Fruit fly (Drosophila melanogaster): Measurements from ENCODE around the gene CG10428.

The CG10428 gene

DNA sequence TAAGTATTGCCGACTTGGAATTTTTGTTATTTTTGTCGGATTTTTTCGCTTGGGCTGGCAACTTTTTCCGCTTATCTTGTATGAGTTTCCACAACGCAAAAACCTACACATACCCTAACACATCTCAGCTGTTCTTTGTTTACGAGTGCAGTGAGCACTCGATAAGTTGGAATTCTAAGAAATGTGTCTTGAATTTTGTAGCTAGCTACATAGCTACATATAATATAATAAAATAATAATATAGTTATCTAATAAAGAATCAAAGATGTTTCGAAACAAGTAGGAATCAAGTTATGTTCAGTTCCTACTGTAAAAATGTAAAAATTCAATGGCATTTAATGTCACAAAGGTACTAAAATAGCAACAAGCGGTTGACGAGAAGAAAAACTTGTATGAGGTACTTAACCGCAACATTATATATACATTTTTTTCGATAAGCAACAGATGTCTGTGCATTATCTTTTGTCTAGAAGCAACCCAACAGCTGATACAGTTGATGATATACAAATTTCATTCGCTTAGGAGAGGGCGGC lies 8.5 kb downstream of the CG10428 start, which contains the start of gene Bhmt (continued):
- TF ChIP-seq sob (GFP tag; IDR thresholded peaks at IDR 0.05) (peak; percentile 70), ranshi (GFP tag; IDR thresholded peaks at IDR 0.05) (peak; percentile 73), CG13775 (GFP tag; optimal IDR thresholded peaks at IDR 0.05) (peak; percentile 51), E2f2 (GFP tag; IDR thresholded peaks at IDR 0.05) (peak; percentile 34; the same call in 1 of the 2 replicates), Xrp1 (GFP tag; IDR thresholded peaks at IDR 0.05) (peak; percentile 70), CG1233 (GFP tag; optimal IDR thresholded peaks at IDR 0.05) (peak; percentile 58), NFAT (GFP tag; IDR thresholded peaks at IDR 0.05) (peak; percentile 84; the same call in 1 of the 2 replicates), Dfd (GFP tag; optimal IDR thresholded peaks at IDR 0.05) (no peak), CrebB (tag; optimal IDR thresholded peaks at IDR 0.05) (peak; percentile 38), abd-A (tag; optimal IDR thresholded peaks at IDR 0.05) (no peak), CG15601 (tag; optimal IDR thresholded peaks at IDR 0.05) (peak; percentile 44), chif (GFP tag; optimal IDR thresholded peaks at IDR 0.05) (no peak), mirr (GFP tag; optimal IDR thresholded peaks at IDR 0.05) (peak; percentile 22), gce (GFP tag; IDR thresholded peaks at IDR 0.05) (peak; percentile 13; the same call in 1 of the 3 replicates), Fer3 (tag; optimal IDR thresholded peaks at IDR 0.05) (peak; percentile 85), CG6272 (GFP tag; IDR thresholded peaks at IDR 0.05) (0 out of 2 replicates have a peak, but pooled peaks have one; percentile 24), CG12769 (tag; optimal IDR thresholded peaks at IDR 0.05) (peak; percentile 43), Atf6 (GFP tag; IDR thresholded peaks at IDR 0.05) (peak; percentile 73), crc (GFP tag; optimal IDR thresholded peaks at IDR 0.05) (no peak), CkIIα-i1 (GFP tag; IDR thresholded peaks at IDR 0.05) (no peak), CG11247 (GFP tag; IDR thresholded peaks at IDR 0.05) (peak; percentile 74), B-H2 (GFP tag; optimal IDR thresholded peaks at IDR 0.05) (peak; percentile 46), zen2 (GFP tag; IDR thresholded peaks at IDR 0.05; ENCODE audit: partially characterized antibody) (no peak), maf-S (GFP tag; optimal IDR thresholded peaks at IDR 0.05) (no peak), CG18764 (GFP tag; optimal IDR thresholded peaks at IDR 0.05) (peak; percentile 14), CG12942 (GFP tag; optimal IDR thresholded peaks at IDR 0.05) (peak; percentile 11), CG7928 (GFP tag; optimal IDR thresholded peaks at IDR 0.05) (peak; percentile 6), nmo (GFP tag; optimal IDR thresholded peaks at IDR 0.05) (peak; percentile 63), CG3065 (GFP tag; optimal IDR thresholded peaks at IDR 0.05) (no peak), CG31441 (GFP tag; IDR thresholded peaks at IDR 0.05) (no peak; the same call in none of the 2 replicates), Mad (GFP tag; optimal IDR thresholded peaks at IDR 0.05) (no peak), Max (GFP tag; optimal IDR thresholded peaks at IDR 0.05) (peak; percentile 20), CG11093 (GFP tag; IDR thresholded peaks at IDR 0.05) (0 out of 3 replicates have a peak, but pooled peaks have one; percentile 36), CG17802 (tag; optimal IDR thresholded peaks at IDR 0.05) (no peak), run (tag; optimal IDR thresholded peaks at IDR 0.05) (peak; percentile 21), exex (tag; optimal IDR thresholded peaks at IDR 0.05) (peak; percentile 56), zfh2 (GFP tag; optimal IDR thresholded peaks at IDR 0.05) (peak; percentile 14), lab (GFP tag; optimal IDR thresholded peaks at IDR 0.05) (peak; percentile 89), CG11398 (GFP tag; optimal IDR thresholded peaks at IDR 0.05) (no peak), CG32767 (GFP tag; IDR thresholded peaks at IDR 0.05) (0 out of 2 replicates have a peak, but pooled peaks have one; percentile 46), fd3F (GFP tag; optimal IDR thresholded peaks at IDR 0.05) (peak; percentile 60), HLHmδ (GFP tag; optimal IDR thresholded peaks at IDR 0.05) (no peak), H15 (GFP tag; IDR thresholded peaks at IDR 0.05) (peak; percentile 52; the same call in 1 of the 3 replicates), bcd (GFP tag; optimal IDR thresholded peaks at IDR 0.05) (peak; percentile 62), Nf-YB (GFP tag; optimal IDR thresholded peaks at IDR 0.05) (peak; percentile 40), CoRest (tag; optimal IDR thresholded peaks at IDR 0.05) (peak; percentile 76), Eip74EF (GFP tag; optimal IDR thresholded peaks at IDR 0.05) (peak in 1 of 2 experiments; percentile 47), CG8281 (tag; optimal IDR thresholded peaks at IDR 0.05) (peak; percentile 47), CG17361 (GFP tag; IDR thresholded peaks at IDR 0.05) (peak; percentile 74), Fer2 (tag; optimal IDR thresholded peaks at IDR 0.05) (peak; percentile 22)
